Fruit fly (Drosophila melanogaster): ENCODE data around the gene hzg.

The hzg gene

DNA sequence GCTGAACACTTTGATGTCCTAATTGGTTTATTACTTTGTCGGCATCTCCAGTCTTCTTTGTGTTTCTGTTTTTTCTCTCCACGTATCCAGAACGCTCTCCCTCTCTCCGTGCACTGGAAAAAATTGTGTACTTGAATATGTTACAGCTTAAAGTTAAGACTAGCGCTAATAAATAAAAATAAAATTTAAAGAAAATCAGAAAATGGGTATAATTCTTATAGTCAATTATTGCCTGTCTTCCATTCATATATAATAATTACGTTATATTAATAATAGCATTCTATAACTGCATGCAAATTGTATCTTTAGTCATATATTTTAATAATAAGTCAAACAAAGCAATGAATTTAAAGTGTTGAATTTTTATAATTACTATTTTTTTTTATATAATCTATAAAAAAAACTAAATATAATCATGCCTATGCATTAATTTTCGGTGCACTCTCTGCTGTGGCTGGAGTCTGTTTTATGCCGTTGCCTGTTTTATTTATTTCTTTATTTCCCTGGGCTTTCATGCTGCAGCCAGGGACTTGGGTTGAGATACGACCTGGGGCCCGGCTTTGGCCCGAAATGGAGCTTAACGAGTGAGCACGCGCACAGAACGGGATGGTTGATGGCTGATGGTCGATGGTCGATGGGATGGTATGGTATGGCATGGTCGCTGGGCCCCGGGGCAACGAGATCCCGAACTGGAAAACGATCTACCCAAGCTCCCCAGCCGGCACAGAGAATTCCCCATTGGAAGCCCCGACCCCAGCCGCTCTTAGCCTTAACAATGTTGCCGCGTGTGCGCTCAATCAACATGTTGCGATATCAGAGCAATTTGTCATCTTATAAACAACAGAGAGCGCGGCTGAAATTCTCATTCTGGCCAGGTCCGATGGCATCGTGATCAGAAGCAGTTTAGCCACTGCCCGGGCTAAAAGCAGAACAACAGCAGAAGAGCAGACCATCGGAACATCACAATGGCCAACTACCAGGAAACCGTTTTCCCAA, 11.5 kb upstream of the hzg start:
- peak; percentile 44 for TF ChIP-seq OdsH (GFP tag; optimal IDR thresholded peaks at IDR 0.05)
- TF ChIP-seq Gug (GFP tag; IDR thresholded peaks at IDR 0.05) = no peak
- TF ChIP-seq CG10669 (GFP tag; optimal IDR thresholded peaks at IDR 0.05) = peak; percentile 50
- TF ChIP-seq Met (GFP tag; optimal IDR thresholded peaks at IDR 0.05) = peak; percentile 23
- TF ChIP-seq CG6276 (GFP tag; optimal IDR thresholded peaks at IDR 0.05) = no peak
- no peak for TF ChIP-seq CG4318 (GFP tag; optimal IDR thresholded peaks at IDR 0.05)
- TF ChIP-seq CG6808 (GFP tag; optimal IDR thresholded peaks at IDR 0.05) = peak; percentile 63
- peak; percentile 47 for TF ChIP-seq acj6 (GFP tag; optimal IDR thresholded peaks at IDR 0.05)
- TF ChIP-seq ss (GFP tag; optimal IDR thresholded peaks at IDR 0.05) = peak; percentile 57 to 80
- peak; percentile 43 for TF ChIP-seq CG9139 (GFP tag; optimal IDR thresholded peaks at IDR 0.05)
- peak; percentile 26 for TF ChIP-seq Smox (GFP tag; optimal IDR thresholded peaks at IDR 0.05)
- TF ChIP-seq dac (GFP tag; optimal IDR thresholded peaks at IDR 0.05) = no peak
- peak; percentile 46 for TF ChIP-seq Blimp-1 (GFP tag; optimal IDR thresholded peaks at IDR 0.05)
- no peak for TF ChIP-seq CG11294 (GFP tag; IDR thresholded peaks at IDR 0.05)
- no peak for TF ChIP-seq fd85E (GFP tag; optimal IDR thresholded peaks at IDR 0.05)
- TF ChIP-seq pdm3 (GFP tag; optimal IDR thresholded peaks at IDR 0.05) = peak; percentile 14
- TF ChIP-seq Ets21C (GFP tag; optimal IDR thresholded peaks at IDR 0.05) = no peak
- TF ChIP-seq Eip93F (GFP tag; optimal IDR thresholded peaks at IDR 0.05) = no peak
- TF ChIP-seq CG6792 (GFP tag; optimal IDR thresholded peaks at IDR 0.05) = peak; percentile 47
- TF ChIP-seq CG32006 (GFP tag; optimal IDR thresholded peaks at IDR 0.05) = peak; percentile 20
- TF ChIP-seq CG7368 (GFP tag; optimal IDR thresholded peaks at IDR 0.05) = peak; percentile 17
- no peak for TF ChIP-seq eg (GFP tag; IDR thresholded peaks at IDR 0.05)
- no peak for TF ChIP-seq Sox102F (GFP tag; optimal IDR thresholded peaks at IDR 0.05)
- TF ChIP-seq CG3032 (tag; optimal IDR thresholded peaks at IDR 0.05) = peak; percentile 77
- TF ChIP-seq CG6163 (GFP tag; IDR thresholded peaks at IDR 0.05) = peak; percentile 30; the same call in 2 of the 3 replicates
- peak; percentile 64 for TF ChIP-seq spab (GFP tag; optimal IDR thresholded peaks at IDR 0.05)
- no peak for TF ChIP-seq vri (GFP tag; optimal IDR thresholded peaks at IDR 0.05)
- no peak for TF ChIP-seq CG6854 (GFP tag; optimal IDR thresholded peaks at IDR 0.05)
- no peak for TF ChIP-seq CG15336 (GFP tag; IDR thresholded peaks at IDR 0.05)
- peak; percentile 81 for TF ChIP-seq Eip78C (GFP tag)
- no peak for TF ChIP-seq Hr38 (GFP tag; optimal IDR thresholded peaks at IDR 0.05)
- TF ChIP-seq CG8119 (GFP tag; IDR thresholded peaks at IDR 0.05) = peak; percentile 45; the same call in 2 of the 3 replicates
- no peak for TF ChIP-seq CG8319 (GFP tag; optimal IDR thresholded peaks at IDR 0.05)
- peak; percentile 58 for TF ChIP-seq CG3919 (GFP tag; optimal IDR thresholded peaks at IDR 0.05)
- no peak for TF ChIP-seq Hr39 (GFP tag; optimal IDR thresholded peaks at IDR 0.05)
- TF ChIP-seq topi (GFP tag; optimal IDR thresholded peaks at IDR 0.05) = peak; percentile 48
- no peak for TF ChIP-seq fd59A (GFP tag; optimal IDR thresholded peaks at IDR 0.05)
- peak; percentile 69 for TF ChIP-seq CG8632 (GFP tag; optimal IDR thresholded peaks at IDR 0.05)
- peak; percentile 36 for TF ChIP-seq cyc (GFP tag; optimal IDR thresholded peaks at IDR 0.05)
- no peak for TF ChIP-seq CG31627 (GFP tag; optimal IDR thresholded peaks at IDR 0.05)
- peak; percentile 47 for TF ChIP-seq achi (GFP tag; optimal IDR thresholded peaks at IDR 0.05)
- TF ChIP-seq Eip75B (GFP tag; optimal IDR thresholded peaks at IDR 0.05) = no peak
- peak; percentile 73 for TF ChIP-seq Ets96B (tag; optimal IDR thresholded peaks at IDR 0.05)
- TF ChIP-seq CG11902 (GFP tag; optimal IDR thresholded peaks at IDR 0.05) = no peak
- TF ChIP-seq Hr4 (GFP tag; optimal IDR thresholded peaks at IDR 0.05) = no peak
- TF ChIP-seq svp (GFP tag) = peak; percentile 67
- TF ChIP-seq dsx (GFP tag; optimal IDR thresholded peaks at IDR 0.05; ENCODE audit: poor library complexity, severe bottlenecking) = peak; percentile 95
- peak; percentile 19 for TF ChIP-seq net (GFP tag; optimal IDR thresholded peaks at IDR 0.05)
- TF ChIP-seq lz (GFP tag; optimal IDR thresholded peaks at IDR 0.05) = peak; percentile 9
- no peak for TF ChIP-seq Sox15 (GFP tag; optimal IDR thresholded peaks at IDR 0.05)

Data from whole organism, prepupa.